Fruit fly (Drosophila melanogaster) whole organism, embryonic: Measurements from ENCODE around the gene His3.3A.

Experiments used
- Abd-B ChIP-seq: fragments of 200-800 bp; sonication (Bioruptor generic); optimal IDR thresholded peaks from 2 replicates; lab custom pipeline; 2018; ENCODE audit warnings: missing biosample characterization, mild to moderate bottlenecking, missing genetic modification characterization, moderate library complexity
- Antp ChIP-seq: fragments of 200-800 bp; sonication (Bioruptor generic); optimal IDR thresholded peaks from 3 replicates; lab custom pipeline; 2016; ENCODE audit warnings: missing biosample characterization, missing genetic modification characterization
- Atf-2 ChIP-seq: fragments of 200-800 bp; sonication (Bioruptor generic); optimal IDR thresholded peaks from 2 replicates; lab custom pipeline; 2016; ENCODE audit warnings: missing biosample characterization, missing genetic modification characterization
- CG10565 ChIP-seq: fragments of 200-800 bp; sonication (Bioruptor generic); optimal IDR thresholded peaks from 3 replicates; lab custom pipeline; 2016; ENCODE audit warnings: missing biosample characterization, mild to moderate bottlenecking, missing genetic modification characterization
- CG10979 ChIP-seq: fragments of 200-800 bp; sonication (Bioruptor generic); optimal IDR thresholded peaks from 2 replicates; lab custom pipeline; 2018; ENCODE audit warnings: missing biosample characterization, mild to moderate bottlenecking, missing genetic modification characterization, moderate library complexity
- CG13287 ChIP-seq: fragments of 200-800 bp; sonication (Bioruptor generic); IDR thresholded peaks from 2 replicates; pipeline ENCODE4 v1.3.6; 2022; ENCODE audit warnings: missing biosample characterization, missing genetic modification characterization; ENCODE audit not compliant: partially characterized antibody
- CG13424 ChIP-seq: fragments of 200-800 bp; sonication (Bioruptor generic); optimal IDR thresholded peaks from 2 replicates; lab custom pipeline; 2019; ENCODE audit warnings: missing biosample characterization, mild to moderate bottlenecking, missing genetic modification characterization, moderate library complexity
- CG14965 ChIP-seq: fragments of 200-800 bp; sonication (Bioruptor generic); optimal IDR thresholded peaks from 2 replicates; lab custom pipeline; 2016; ENCODE audit warnings: missing biosample characterization, missing genetic modification characterization, borderline replicate concordance
- CG15073 ChIP-seq: fragments of 200-800 bp; sonication (Bioruptor generic); optimal IDR thresholded peaks from 2 replicates; lab custom pipeline; 2016; ENCODE audit warnings: missing biosample characterization, missing genetic modification characterization
- CG15479 ChIP-seq: fragments of 200-800 bp; sonication (Bioruptor generic); optimal IDR thresholded peaks from 3 replicates; lab custom pipeline; 2019; ENCODE audit warnings: missing biosample characterization, mild to moderate bottlenecking, missing genetic modification characterization, moderate library complexity
- CG18764 ChIP-seq: fragments of 200-800 bp; sonication (Bioruptor generic); optimal IDR thresholded peaks from 3 replicates; lab custom pipeline; 2016; ENCODE audit warnings: missing biosample characterization, missing genetic modification characterization
- CG2875 ChIP-seq: fragments of 200-800 bp; sonication (Bioruptor generic); optimal IDR thresholded peaks from 2 replicates; lab custom pipeline; 2017; ENCODE audit warnings: missing biosample characterization, mild to moderate bottlenecking, missing genetic modification characterization, missing genetic modification reagents
- CG30431 ChIP-seq: fragments of 200-800 bp; sonication (Bioruptor generic); optimal IDR thresholded peaks from 2 replicates; lab custom pipeline; 2017; ENCODE audit warnings: missing biosample characterization, missing genetic modification characterization
- CG32532 ChIP-seq: fragments of 200-800 bp; sonication (Bioruptor generic); IDR thresholded peaks from 2 replicates; pipeline ENCODE4 v1.3.6; 2022; ENCODE audit warnings: missing biosample characterization, missing genetic modification characterization
- CG4360 ChIP-seq: fragments of 200-800 bp; sonication (Bioruptor generic); IDR thresholded peaks from 2 replicates; pipeline ENCODE4 v1.3.6; 2022; ENCODE audit warnings: missing biosample characterization, missing genetic modification characterization
- CG4854 ChIP-seq: fragments of 200-800 bp; sonication (Bioruptor generic); optimal IDR thresholded peaks from 2 replicates; lab custom pipeline; 2016; ENCODE audit warnings: missing biosample characterization, missing genetic modification characterization, inconsistent platforms
- CG6854 ChIP-seq: fragments of 200-800 bp; sonication (Bioruptor generic); optimal IDR thresholded peaks from 3 replicates; lab custom pipeline; 2017; ENCODE audit warnings: missing biosample characterization, mild to moderate bottlenecking, missing genetic modification characterization
- CG7987 ChIP-seq: fragments of 200-800 bp; sonication (Bioruptor generic); optimal IDR thresholded peaks from 2 replicates; lab custom pipeline; 2018; ENCODE audit warnings: missing biosample characterization, mild to moderate bottlenecking, missing genetic modification characterization, moderate library complexity
- Dll ChIP-seq: fragments of 200-800 bp; sonication (Bioruptor generic); IDR thresholded peaks from 4 replicates; pipeline ENCODE4 v1.3.6; 2022; ENCODE audit warnings: missing biosample characterization, missing genetic modification characterization; ENCODE audit not compliant: partially characterized antibody
- Eip74EF ChIP-seq, 2 experiments: fragments of 200-800 bp in 1 of 2; fragments of >200 bp in 1 of 2; sonication (Bioruptor generic) in 1 of 2; optimal IDR thresholded peaks; 2 replicates each; lab custom pipeline; 2017 to 2019; ENCODE audit warnings: missing biosample characterization in 2 of 2, missing genetic modification characterization in 2 of 2, mild to moderate bottlenecking in 1 of 2, moderate library complexity in 1 of 2
- Elba2 ChIP-seq: fragments of 200-800 bp; sonication (Bioruptor generic); optimal IDR thresholded peaks from 3 replicates; lab custom pipeline; 2016; ENCODE audit warnings: missing biosample characterization, missing genetic modification characterization
- Ets65A ChIP-seq: fragments of 200-800 bp; sonication (Bioruptor generic); peaks from one replicate; lab custom pipeline; 2016; ENCODE audit warnings: missing biosample characterization, missing genetic modification characterization
- HLH3B ChIP-seq: fragments of 200-800 bp; sonication (Bioruptor generic); IDR thresholded peaks from 2 replicates; pipeline ENCODE4 v1.3.6; 2022; ENCODE audit warnings: missing biosample characterization, missing genetic modification characterization
- MBD-R2 ChIP-seq: fragments of 200-800 bp; sonication (Bioruptor generic); IDR thresholded peaks from 2 replicates; pipeline ENCODE4 v1.3.6; 2022; ENCODE audit warnings: missing biosample characterization, missing genetic modification characterization
- ato ChIP-seq: fragments of 200-800 bp; sonication (Bioruptor generic); IDR thresholded peaks from 2 replicates; pipeline ENCODE4 v1.3.6; 2022; ENCODE audit warnings: missing biosample characterization, missing genetic modification characterization; ENCODE audit not compliant: partially characterized antibody
- bcd ChIP-seq: fragments of 200-800 bp; sonication (Bioruptor generic); optimal IDR thresholded peaks from 2 replicates; lab custom pipeline; 2017; ENCODE audit warnings: missing biosample characterization, mild to moderate bottlenecking, missing genetic modification characterization
- chinmo ChIP-seq: fragments of 200-800 bp; sonication (Bioruptor generic); IDR thresholded peaks from 4 replicates; pipeline ENCODE4 v1.3.6; 2022; ENCODE audit warnings: missing biosample characterization, missing genetic modification characterization; ENCODE audit not compliant: partially characterized antibody
- disco-r ChIP-seq: fragments of 200-800 bp; sonication (Bioruptor generic); optimal IDR thresholded peaks from 2 replicates; lab custom pipeline; 2016; ENCODE audit warnings: missing biosample characterization, missing genetic modification characterization
- fd3F ChIP-seq: fragments of 200-800 bp; sonication (Bioruptor generic); optimal IDR thresholded peaks from 2 replicates; lab custom pipeline; 2018; ENCODE audit warnings: missing biosample characterization, mild to moderate bottlenecking, missing genetic modification characterization, moderate library complexity
- fd64A ChIP-seq: fragments of 200-800 bp; sonication (Bioruptor generic); optimal IDR thresholded peaks from 3 replicates; lab custom pipeline; 2018; ENCODE audit warnings: missing biosample characterization, mild to moderate bottlenecking, missing genetic modification characterization
- gce ChIP-seq: fragments of 200-800 bp; sonication (Bioruptor generic); IDR thresholded peaks from 3 replicates; pipeline ENCODE4 v1.3.6; 2022; ENCODE audit warnings: missing biosample characterization, missing genetic modification characterization
- gcm ChIP-seq: fragments of 200-800 bp; sonication (Bioruptor generic); optimal IDR thresholded peaks from 2 replicates; lab custom pipeline; 2019; ENCODE audit warnings: missing biosample characterization, mild to moderate bottlenecking, missing genetic modification characterization, moderate library complexity
- hb ChIP-seq: fragments of 200-800 bp; sonication (Bioruptor generic); IDR thresholded peaks from 3 replicates; pipeline ENCODE4 v1.3.6; 2022; ENCODE audit warnings: missing biosample characterization, missing genetic modification characterization; ENCODE audit not compliant: partially characterized antibody
- nerfin-1 ChIP-seq: fragments of 200-800 bp; sonication (Bioruptor generic); optimal IDR thresholded peaks from 3 replicates; lab custom pipeline; 2019; ENCODE audit warnings: missing biosample characterization, mild to moderate bottlenecking, missing genetic modification characterization, moderate library complexity
- salm ChIP-seq: fragments of 200-800 bp; sonication (Bioruptor generic); optimal IDR thresholded peaks from 2 replicates; lab custom pipeline; 2018; ENCODE audit warnings: missing biosample characterization, mild to moderate bottlenecking, missing genetic modification characterization
- seq ChIP-seq: fragments of 200-800 bp; sonication (Bioruptor generic); IDR thresholded peaks from 2 replicates; pipeline ENCODE4 v1.3.6; 2022; ENCODE audit warnings: missing biosample characterization, missing genetic modification characterization
- slou ChIP-seq: fragments of 200-800 bp; sonication (Bioruptor generic); optimal IDR thresholded peaks from 3 replicates; lab custom pipeline; 2016; ENCODE audit warnings: missing biosample characterization, missing genetic modification characterization
- sob ChIP-seq: fragments of 200-800 bp; sonication (Bioruptor generic); IDR thresholded peaks from 2 replicates; pipeline ENCODE4 v1.3.6; 2022; ENCODE audit warnings: missing biosample characterization, missing genetic modification characterization
- sr ChIP-seq: fragments of 200-800 bp; sonication (Bioruptor generic); IDR thresholded peaks from 3 replicates; pipeline ENCODE4 v1.3.6; 2022; ENCODE audit warnings: missing biosample characterization, missing genetic modification characterization
- vnd ChIP-seq: fragments of 200-800 bp; sonication (Bioruptor generic); IDR thresholded peaks from 3 replicates; pipeline ENCODE4 v1.3.6; 2022; ENCODE audit warnings: missing biosample characterization, missing genetic modification characterization; ENCODE audit not compliant: partially characterized antibody
- wek ChIP-seq: fragments of 200-800 bp; sonication (Bioruptor generic); optimal IDR thresholded peaks from 3 replicates; lab custom pipeline; 2018; ENCODE audit warnings: missing biosample characterization, mild to moderate bottlenecking, missing genetic modification characterization, moderate library complexity
- wor ChIP-seq: fragments of 200-800 bp; sonication (Bioruptor generic); IDR thresholded peaks from 2 replicates; pipeline ENCODE4 v1.3.6; 2022; ENCODE audit warnings: missing biosample characterization, missing genetic modification characterization

The His3.3A gene

DNA sequence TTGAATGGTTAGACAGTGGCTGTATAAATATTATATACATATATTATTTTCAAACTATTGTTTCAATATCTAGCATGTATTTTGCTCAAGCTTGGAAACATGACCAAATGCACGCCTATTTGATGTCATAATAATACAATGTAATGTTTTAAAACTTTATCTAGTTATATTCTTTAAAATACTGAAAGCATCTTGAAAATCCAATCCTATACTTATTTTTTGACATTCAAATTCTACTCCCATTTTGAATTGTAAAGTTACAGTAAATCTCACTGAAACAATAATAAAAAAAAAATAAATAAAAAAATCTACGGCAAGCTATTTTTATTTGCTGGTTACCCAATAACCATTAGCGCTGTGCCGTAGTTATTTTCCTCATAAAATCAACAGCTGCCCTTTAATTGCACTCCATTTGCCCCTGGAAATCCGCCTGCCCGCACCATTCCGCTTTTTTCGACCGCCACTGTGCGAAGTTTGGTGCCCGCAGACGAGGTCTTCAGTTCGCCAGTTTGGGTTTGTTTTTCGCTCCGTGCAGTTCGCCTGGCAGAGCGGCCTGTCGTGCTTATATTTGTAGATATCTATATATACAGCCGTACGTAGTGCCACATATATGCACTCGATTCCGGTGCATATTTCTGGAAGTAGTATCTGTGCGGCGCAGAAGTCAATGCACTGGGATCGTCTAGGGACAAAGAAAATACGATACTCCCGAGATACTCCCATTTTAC lies 9.8 kb upstream of the His3.3A start (continued):
- TF ChIP-seq fd64A (GFP tag; lab: Kevin White, UChicago): no peak
- TF ChIP-seq hb (GFP tag; lab: Robert Waterston, UW): no peak
- peak; percentile 70 for TF ChIP-seq CG13424 (tag; lab: Kevin White, UChicago)
- TF ChIP-seq CG13287: no peak
- TF ChIP-seq fd3F: peak; percentile 41
- TF ChIP-seq CG10979 (tag; lab: Kevin White, UChicago): peak; percentile 54
- TF ChIP-seq vnd: no peak
- TF ChIP-seq wek (GFP tag; lab: Kevin White, UChicago): no peak
- TF ChIP-seq CG15479: no peak
- TF ChIP-seq Dll (GFP tag; lab: Robert Waterston, UW): no peak
- TF ChIP-seq nerfin-1: no peak
- TF ChIP-seq Antp (GFP tag; lab: Kevin White, UChicago): peak; percentile 39
- no peak for TF ChIP-seq sob (GFP tag; lab: Robert Waterston, UW)
- TF ChIP-seq CG30431 (GFP tag; lab: Kevin White, UChicago): no peak
- TF ChIP-seq Atf-2 (GFP tag; lab: Kevin White, UChicago): peak; percentile 13
- peak; percentile 2 for TF ChIP-seq CG2875
- peak; percentile 62 for TF ChIP-seq bcd
- TF ChIP-seq wor (GFP tag; lab: Robert Waterston, UW): no peak
- peak; percentile 77; the same call in 2 of the 3 replicates for TF ChIP-seq gce (GFP tag; lab: Robert Waterston, UW)
- TF ChIP-seq CG15073 (GFP tag; lab: Kevin White, UChicago): peak; percentile 97
- TF ChIP-seq CG4360 (GFP tag; lab: Robert Waterston, UW): no peak
- peak; percentile 24 for TF ChIP-seq Abd-B (GFP tag; lab: Kevin White, UChicago)
- TF ChIP-seq chinmo (GFP tag; lab: Robert Waterston, UW): no peak
- no peak for TF ChIP-seq CG10565
- TF ChIP-seq sr (GFP tag; lab: Robert Waterston, UW): peak; percentile 40; the same call in 1 of the 3 replicates
- TF ChIP-seq Eip74EF (GFP tag; optimal IDR thresholded peaks at IDR 0.05; lab: Kevin White, UChicago): peak in 1 of 2 experiments; percentile 55
- TF ChIP-seq HLH3B: peak; percentile 25
- no peak for TF ChIP-seq ato
- TF ChIP-seq CG14965 (GFP tag; lab: Kevin White, UChicago): no peak
- TF ChIP-seq slou (GFP tag; lab: Kevin White, UChicago): peak; percentile 32
- no peak for TF ChIP-seq CG6854
- TF ChIP-seq disco-r (GFP tag; lab: Kevin White, UChicago): no peak
- no peak for TF ChIP-seq salm (tag; lab: Kevin White, UChicago)
- peak; percentile 72 for TF ChIP-seq CG32532 (GFP tag; lab: Robert Waterston, UW)
- TF ChIP-seq CG7987 (GFP tag; lab: Kevin White, UChicago): no peak
- TF ChIP-seq CG18764: no peak
- peak; percentile 73 for TF ChIP-seq seq (GFP tag; lab: Robert Waterston, UW)
- TF ChIP-seq CG4854 (GFP tag; lab: Kevin White, UChicago): no peak
- TF ChIP-seq Elba2 (GFP tag; lab: Kevin White, UChicago): no peak

- TF ChIP-seq MBD-R2: no peak
- TF ChIP-seq gcm (GFP tag; lab: Kevin White, UChicago): peak; percentile 11
- peak; percentile 93 for TF ChIP-seq Ets65A (GFP tag; lab: Kevin White, UChicago)
- TF ChIP-seq, all 482 proteins: peak for 2
Observed at dm6 chr2L:5046261-5046660, 8.6 kb upstream of the His3.3A start.
